Worm (Caenorhabditis elegans) whole organism, young adult: ENCODE results near the gene gei-8.

Experiments used
- Y56A3A.18 ChIP-seq: fragments of 200-800 bp; sonication (Bioruptor generic); IDR thresholded peaks from 2 replicates; pipeline ENCODE4 v1.3.6; 2022; ENCODE audit warnings: missing genetic modification reagents, missing genetic modification characterization, missing compliant biosample characterization
- ama-1 ChIP-seq, 3 experiments: fragments of 150-350 bp in 1 of 3; sonication (generic microtip) in 2 of 3; optimal IDR thresholded peaks; 2 replicates each; lab custom pipeline; 2014 to 2018; ENCODE audit warnings: missing biosample characterization in 2 of 3, missing genetic modification characterization in 2 of 3, missing genetic modification reagents in 2 of 3
- dpl-1 ChIP-seq: fragments of 150-350 bp; optimal IDR thresholded peaks from 2 replicates; lab custom pipeline; 2014; ENCODE audit warnings: missing biosample characterization, missing genetic modification reagents, missing genetic modification characterization
- lin-40 ChIP-seq: sonication (generic microtip); optimal IDR thresholded peaks from 2 replicates; lab custom pipeline; 2016; ENCODE audit warnings: missing genetic modification characterization, mild to moderate bottlenecking, missing compliant biosample characterization, missing genotype, missing genetic modification reagents
- madf-8 ChIP-seq: fragments of 200-800 bp; sonication (Bioruptor generic); conservative IDR thresholded peaks from 2 replicates; pipeline ENCODE4 v1.3.6; 2022; ENCODE audit warnings: missing genetic modification reagents, missing genetic modification characterization, missing compliant biosample characterization
- nfya-1 ChIP-seq: sonication (generic microtip); optimal IDR thresholded peaks from 2 replicates; lab custom pipeline; 2017; ENCODE audit warnings: antibody characterized with exemption, missing compliant biosample characterization, missing genetic modification characterization, borderline replicate concordance; ENCODE audit not compliant: insufficient read depth
- ztf-6 ChIP-seq: fragments of 200-800 bp; sonication (Bioruptor generic); IDR thresholded peaks from 2 replicates; pipeline ENCODE4 v1.3.6; 2022; ENCODE audit warnings: missing genetic modification reagents, missing genetic modification characterization, missing compliant biosample characterization

ce11 chrIII:8158140-8158786, 37.2 kb upstream of the gei-8 start, which contains the start of gene atg-13:
- no peak for TF ChIP-seq lin-40
- TF ChIP-seq nfya-1 (tag; lab: Kevin White, UChicago) = no peak
- TF ChIP-seq ztf-6 (GFP tag; lab: Robert Waterston, UW) = no peak
- no peak for TF ChIP-seq madf-8 (GFP tag; lab: Robert Waterston, UW)
- TF ChIP-seq ama-1 (optimal IDR thresholded peaks at IDR 0.05; lab: Kevin White, UChicago) = no peak
- TF ChIP-seq ama-1 (GFP tag; optimal IDR thresholded peaks at IDR 0.05; lab: Kevin White, UChicago) = no peak
- no peak for TF ChIP-seq Y56A3A.18 (GFP tag; lab: Robert Waterston, UW)
- no peak for TF ChIP-seq dpl-1 (GFP tag; lab: Kevin White, UChicago)
